Fruit fly (Drosophila melanogaster): ENCODE data around the gene CG31760.

The CG31760 gene

dm6 chr2L:12120000-12120399 lies 22.6 kb upstream of the CG31760 start:
- TF ChIP-seq h (optimal IDR thresholded peaks at IDR 0.05) (no peak), Sin3A (optimal IDR thresholded peaks at IDR 0.05) (no peak), Myc (optimal IDR thresholded peaks at IDR 0.05) (no peak), psq (optimal IDR thresholded peaks at IDR 0.05) (no peak), ttk (optimal IDR thresholded peaks at IDR 0.05) (no peak), insv (optimal IDR thresholded peaks at IDR 0.05) (no peak)

dm6 chr2L:12133275-12134124 lies 9.1 kb upstream of the CG31760 start, which contains the start of gene rho-6:
TSS of gene rho-6 (minus strand) at chr2L:12133411.
- no peak for TF ChIP-seq ttk (optimal IDR thresholded peaks at IDR 0.05)
- no peak for TF ChIP-seq psq (optimal IDR thresholded peaks at IDR 0.05)
- no peak for TF ChIP-seq Myc (optimal IDR thresholded peaks at IDR 0.05)
- TF ChIP-seq insv (optimal IDR thresholded peaks at IDR 0.05): no peak
- no peak for TF ChIP-seq Sin3A (optimal IDR thresholded peaks at IDR 0.05)
- no peak for TF ChIP-seq h (optimal IDR thresholded peaks at IDR 0.05)

- TF ChIP-seq h (optimal IDR thresholded peaks at IDR 0.05) (no peak), ttk (optimal IDR thresholded peaks at IDR 0.05) (no peak), insv (optimal IDR thresholded peaks at IDR 0.05) (no peak), Myc (optimal IDR thresholded peaks at IDR 0.05) (no peak), psq (optimal IDR thresholded peaks at IDR 0.05) (no peak), Sin3A (optimal IDR thresholded peaks at IDR 0.05) (no peak)
These were observed 8.5 kb upstream of the CG31760 start for dm6 chr2L:12134125-12134378.

dm6 chr2L:12137708-12138107 lies 4.9 kb upstream of the CG31760 start, which contains the start of gene Gr33a:
TSS of gene Gr33a (plus strand) at chr2L:12138008.
- TF ChIP-seq psq (optimal IDR thresholded peaks at IDR 0.05) (no peak), Myc (optimal IDR thresholded peaks at IDR 0.05) (no peak), insv (optimal IDR thresholded peaks at IDR 0.05) (no peak), ttk (optimal IDR thresholded peaks at IDR 0.05) (no peak), Sin3A (optimal IDR thresholded peaks at IDR 0.05) (no peak), h (optimal IDR thresholded peaks at IDR 0.05) (no peak)

dm6 chr2L:12161467-12161866 lies 18.9 kb downstream of the CG31760 start, which contains the start of gene CG31861:
TSS of gene CG31861 (plus strand) at chr2L:12161767.
- TF ChIP-seq ttk (optimal IDR thresholded peaks at IDR 0.05) (no peak), insv (optimal IDR thresholded peaks at IDR 0.05) (no peak), Sin3A (optimal IDR thresholded peaks at IDR 0.05) (no peak), Myc (optimal IDR thresholded peaks at IDR 0.05) (no peak), psq (optimal IDR thresholded peaks at IDR 0.05) (no peak), h (optimal IDR thresholded peaks at IDR 0.05) (no peak)

dm6 chr2L:12163941-12164340 lies 21.4 kb downstream of the CG31760 start, which contains the start of gene ZnT33D:
TSS of gene ZnT33D (plus strand) at chr2L:12164241.
- TF ChIP-seq Myc (optimal IDR thresholded peaks at IDR 0.05) (no peak), insv (optimal IDR thresholded peaks at IDR 0.05) (no peak)

dm6 chr2L:12170250-12170649 lies 27.7 kb downstream of the CG31760 start, which contains the start of gene CG17217:
TSS of gene CG17217 (plus strand) at chr2L:12170550.
- TF ChIP-seq Myc (optimal IDR thresholded peaks at IDR 0.05): no peak
- TF ChIP-seq Sin3A (optimal IDR thresholded peaks at IDR 0.05): no peak
- no peak for TF ChIP-seq psq (optimal IDR thresholded peaks at IDR 0.05)
- no peak for TF ChIP-seq ttk (optimal IDR thresholded peaks at IDR 0.05)
- TF ChIP-seq h (optimal IDR thresholded peaks at IDR 0.05): no peak
- no peak for TF ChIP-seq insv (optimal IDR thresholded peaks at IDR 0.05)

- TF ChIP-seq Sin3A (optimal IDR thresholded peaks at IDR 0.05) (no peak), insv (optimal IDR thresholded peaks at IDR 0.05) (no peak), ttk (optimal IDR thresholded peaks at IDR 0.05) (no peak), Myc (optimal IDR thresholded peaks at IDR 0.05) (no peak), psq (optimal IDR thresholded peaks at IDR 0.05) (no peak), h (optimal IDR thresholded peaks at IDR 0.05) (no peak)
These were observed 30.1 kb downstream of the CG31760 start, which contains the start of the genes CG6583 and crok for dm6 chr2L:12172536-12173234. TSS of gene CG6583 (minus strand) at chr2L:12172586. TSS of gene crok (plus strand) at chr2L:12172981.

- no peak for TF ChIP-seq ttk (optimal IDR thresholded peaks at IDR 0.05)
- TF ChIP-seq Myc (optimal IDR thresholded peaks at IDR 0.05): no peak
- no peak for TF ChIP-seq insv (optimal IDR thresholded peaks at IDR 0.05)
- TF ChIP-seq Sin3A (optimal IDR thresholded peaks at IDR 0.05): no peak
- no peak for TF ChIP-seq psq (optimal IDR thresholded peaks at IDR 0.05)
- TF ChIP-seq h (optimal IDR thresholded peaks at IDR 0.05): no peak
These were observed 32.0 kb downstream of the CG31760 start, which contains the start of gene bru1 for dm6 chr2L:12174493-12175129. TSS of gene bru1 (plus strand) at chr2L:12175004.

dm6 chr2L:12177621-12178020 lies 35.0 kb downstream of the CG31760 start, which contains the start of gene atilla:
TSS of gene atilla (minus strand) at chr2L:12177886.
- TF ChIP-seq Myc (optimal IDR thresholded peaks at IDR 0.05) (no peak), h (optimal IDR thresholded peaks at IDR 0.05) (no peak), insv (optimal IDR thresholded peaks at IDR 0.05) (no peak), Sin3A (optimal IDR thresholded peaks at IDR 0.05) (no peak), ttk (optimal IDR thresholded peaks at IDR 0.05) (no peak), psq (optimal IDR thresholded peaks at IDR 0.05) (no peak)

- TF ChIP-seq Sin3A (optimal IDR thresholded peaks at IDR 0.05) (no peak), h (optimal IDR thresholded peaks at IDR 0.05) (no peak), insv (optimal IDR thresholded peaks at IDR 0.05) (no peak), Myc (optimal IDR thresholded peaks at IDR 0.05) (no peak), psq (optimal IDR thresholded peaks at IDR 0.05) (no peak), ttk (optimal IDR thresholded peaks at IDR 0.05) (no peak)
These were observed 50.4 kb downstream of the CG31760 start for dm6 chr2L:12192978-12193377.

All from Kc167 (cell line).